Fruit fly (Drosophila melanogaster) ovary, adult (tissue): ENCODE results near the gene CG43448.

Experiments used
- CG17801 ChIP-seq: fragments of 200-800 bp; optimal IDR thresholded peaks from 2 replicates; lab custom pipeline; 2019; ENCODE audit warnings: missing biosample characterization, mild to moderate bottlenecking, missing genetic modification characterization, moderate library complexity; ENCODE audit not compliant: partially characterized antibody

The CG43448 gene

DNA sequence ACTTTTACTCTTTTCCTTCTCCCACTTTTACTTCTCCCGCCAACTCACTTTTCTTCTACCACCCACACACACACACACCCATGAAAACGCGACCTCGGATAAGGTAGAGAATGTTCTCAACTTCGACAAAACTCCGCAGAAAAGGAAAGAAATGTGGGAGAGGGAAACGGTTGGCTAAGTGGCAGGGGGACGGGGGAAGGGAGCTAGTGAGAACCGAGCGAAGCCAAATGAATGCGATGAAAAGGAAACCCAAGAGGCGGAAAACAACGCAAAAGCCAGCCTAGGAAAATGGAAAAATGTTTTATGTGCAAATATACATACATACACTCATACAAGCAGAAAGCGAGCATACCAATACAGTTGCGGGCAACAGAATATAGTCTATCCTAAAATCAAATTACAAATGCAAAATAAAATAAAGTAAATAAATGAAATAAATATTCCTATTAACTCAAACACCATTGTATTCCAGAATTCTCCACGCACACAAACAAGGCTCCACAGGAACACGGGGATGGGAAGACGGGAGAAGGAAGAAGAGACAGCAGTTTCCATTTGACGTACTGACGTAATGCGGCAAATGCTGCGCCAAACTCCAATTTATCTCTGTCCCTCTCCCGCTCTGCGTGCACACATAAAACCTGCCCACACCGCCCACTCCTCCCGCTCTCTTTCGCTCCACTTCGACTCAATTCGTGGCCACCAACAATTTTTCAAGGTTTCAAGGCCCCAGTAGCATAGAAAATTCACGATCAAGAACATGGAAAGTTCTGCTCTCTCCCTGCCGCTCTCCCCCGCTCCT, 33.0 kb upstream of the CG43448 start:
- no peak for TF ChIP-seq CG17801 (GFP tag; lab: Kevin White, UChicago)

DNA sequence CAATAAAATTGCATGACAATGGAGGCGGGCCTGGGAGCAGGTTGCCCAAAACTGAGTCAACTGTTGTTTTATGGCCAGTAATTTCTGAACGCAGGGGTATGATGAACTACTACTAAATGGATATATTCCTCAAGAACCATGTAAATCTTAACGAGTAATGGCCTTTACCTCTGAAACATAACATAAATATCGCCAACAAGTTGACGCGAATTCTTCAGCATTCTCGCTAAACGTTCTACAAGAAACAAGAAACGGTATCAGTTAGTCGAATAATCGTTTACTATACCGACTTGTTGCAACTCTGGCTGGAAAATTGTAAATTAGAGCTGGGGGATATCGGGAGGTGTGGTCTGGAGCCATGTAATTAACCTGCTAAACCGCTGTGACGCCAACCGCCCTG, 31.2 kb upstream of the CG43448 start:
- no peak for TF ChIP-seq CG17801 (GFP tag; lab: Kevin White, UChicago)

DNA sequence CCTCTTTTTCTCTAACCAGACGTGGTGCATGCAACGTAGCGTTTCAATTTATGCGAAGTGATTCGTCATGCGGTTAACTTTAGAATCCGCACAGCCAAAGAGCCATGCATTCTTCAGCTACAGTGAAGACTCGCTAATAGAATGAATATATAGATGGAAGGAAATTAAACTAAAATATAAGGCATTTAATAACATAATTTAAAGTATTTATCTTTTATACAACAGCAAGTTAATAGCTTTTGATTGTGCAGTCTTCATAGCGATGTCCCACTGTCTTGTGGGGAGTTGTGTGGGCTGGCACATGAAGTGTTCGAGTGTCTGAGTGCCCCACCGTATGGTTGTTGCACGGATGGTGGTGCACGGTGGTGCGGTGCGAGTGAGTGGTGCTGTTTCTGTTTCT, 27.9 kb upstream of the CG43448 start:
- TF ChIP-seq CG17801 (GFP tag; lab: Kevin White, UChicago) = no peak

DNA sequence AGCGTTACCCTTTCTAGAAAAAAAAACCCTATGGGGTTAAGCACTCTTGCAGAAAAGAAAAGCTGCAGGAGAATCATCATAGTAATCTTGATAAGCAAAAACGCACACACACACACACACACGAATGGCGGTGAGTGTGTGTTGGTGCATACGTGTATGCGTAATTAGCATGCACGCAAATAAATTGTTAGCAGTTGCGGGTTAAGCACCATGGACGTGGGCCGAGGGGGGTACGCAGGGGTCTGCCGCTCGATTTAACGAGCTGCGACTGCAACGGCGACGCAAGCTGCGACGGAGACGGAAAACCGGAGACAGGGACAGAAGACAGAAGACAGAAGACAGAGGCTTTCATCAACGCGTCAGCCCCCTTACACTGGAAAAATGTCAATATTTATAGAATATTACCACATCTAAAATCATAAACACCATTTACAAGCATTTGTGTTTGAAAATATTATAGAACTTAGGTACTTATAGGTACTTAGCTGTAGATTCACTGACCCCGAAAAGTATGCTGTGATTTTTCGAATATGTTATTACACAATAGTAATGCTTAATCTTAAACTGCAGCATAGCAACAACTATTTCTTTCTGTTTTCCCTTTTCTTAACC, 27.2 kb upstream of the CG43448 start:
- TF ChIP-seq CG17801 (GFP tag; lab: Kevin White, UChicago) = no peak

DNA sequence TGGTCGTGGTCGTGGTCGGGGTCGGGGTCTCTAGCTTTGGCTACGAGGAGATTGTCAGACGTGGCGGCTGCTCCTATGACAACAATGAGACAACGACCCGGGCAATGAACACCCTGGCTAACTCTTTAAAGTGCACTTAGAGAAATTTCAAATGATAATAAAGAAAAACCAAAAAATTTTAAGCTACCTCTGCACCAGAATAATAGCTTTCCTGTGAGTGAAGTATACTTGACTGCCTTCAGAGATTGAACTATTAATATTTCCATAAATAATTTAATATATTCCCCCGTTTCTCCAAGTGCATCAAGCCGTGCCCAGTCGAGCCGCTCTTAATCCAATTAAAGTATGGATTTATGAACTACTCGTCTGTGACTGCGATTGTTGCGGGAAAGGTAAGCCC, 26.2 kb upstream of the CG43448 start:
- TF ChIP-seq CG17801 (GFP tag; lab: Kevin White, UChicago) = no peak

DNA sequence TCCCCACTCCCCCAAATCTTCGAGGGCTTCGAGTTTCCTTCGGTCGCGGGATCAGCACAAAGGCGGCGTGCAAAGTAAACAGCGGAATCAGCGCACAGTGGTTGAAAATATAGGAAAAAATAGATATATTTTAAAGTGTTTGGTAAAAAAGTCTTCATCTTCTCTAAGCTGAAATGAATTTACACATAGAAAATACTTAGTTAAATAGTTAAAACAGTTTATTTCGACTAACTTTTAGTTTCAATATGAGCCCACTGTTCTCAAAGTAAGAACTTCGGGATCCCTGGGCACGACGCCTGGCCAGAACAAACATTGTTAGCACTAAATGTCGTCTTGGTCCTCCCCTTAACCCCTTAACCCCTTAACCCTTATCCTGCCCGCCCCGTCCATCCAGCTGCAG, 24.3 kb upstream of the CG43448 start:
- no peak for TF ChIP-seq CG17801 (GFP tag; lab: Kevin White, UChicago)

DNA sequence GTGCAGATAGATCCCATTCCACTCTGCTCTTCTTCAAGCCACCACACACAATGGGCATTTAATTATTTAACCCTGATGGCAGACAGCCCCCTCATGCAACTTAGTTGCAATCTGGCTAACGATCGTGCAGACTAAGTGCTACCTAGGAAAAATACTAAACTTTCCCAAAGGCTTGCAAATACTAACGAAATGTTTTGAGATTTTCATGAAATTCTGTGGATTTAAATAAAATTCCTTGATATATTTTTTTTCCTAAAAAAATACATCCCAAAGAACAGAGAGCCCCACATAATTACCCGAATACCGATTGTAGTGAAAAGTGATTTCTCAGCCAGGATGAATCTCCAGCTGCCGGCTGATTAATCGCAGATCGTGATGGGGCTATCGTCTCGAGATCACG, 22.0 kb upstream of the CG43448 start:
- TF ChIP-seq CG17801 (GFP tag; lab: Kevin White, UChicago) = no peak

DNA sequence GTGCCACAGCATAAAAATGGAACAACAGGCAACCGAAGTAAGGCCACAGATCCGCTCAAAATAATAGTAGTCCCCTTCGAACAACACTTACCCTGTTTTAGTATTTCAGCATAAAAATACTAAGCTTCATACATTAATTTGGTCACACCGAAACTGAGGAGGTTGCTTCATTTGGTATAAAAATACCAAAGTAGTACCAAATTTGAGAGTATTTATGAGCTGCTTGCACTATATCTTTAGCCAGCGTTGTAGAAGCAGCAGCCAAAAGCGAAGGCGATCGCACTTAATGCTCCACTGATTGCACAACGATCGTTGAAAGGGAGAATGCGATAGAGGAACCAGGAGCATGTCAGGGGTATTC, 21.4 kb upstream of the CG43448 start:
- no peak for TF ChIP-seq CG17801 (GFP tag; lab: Kevin White, UChicago)

DNA sequence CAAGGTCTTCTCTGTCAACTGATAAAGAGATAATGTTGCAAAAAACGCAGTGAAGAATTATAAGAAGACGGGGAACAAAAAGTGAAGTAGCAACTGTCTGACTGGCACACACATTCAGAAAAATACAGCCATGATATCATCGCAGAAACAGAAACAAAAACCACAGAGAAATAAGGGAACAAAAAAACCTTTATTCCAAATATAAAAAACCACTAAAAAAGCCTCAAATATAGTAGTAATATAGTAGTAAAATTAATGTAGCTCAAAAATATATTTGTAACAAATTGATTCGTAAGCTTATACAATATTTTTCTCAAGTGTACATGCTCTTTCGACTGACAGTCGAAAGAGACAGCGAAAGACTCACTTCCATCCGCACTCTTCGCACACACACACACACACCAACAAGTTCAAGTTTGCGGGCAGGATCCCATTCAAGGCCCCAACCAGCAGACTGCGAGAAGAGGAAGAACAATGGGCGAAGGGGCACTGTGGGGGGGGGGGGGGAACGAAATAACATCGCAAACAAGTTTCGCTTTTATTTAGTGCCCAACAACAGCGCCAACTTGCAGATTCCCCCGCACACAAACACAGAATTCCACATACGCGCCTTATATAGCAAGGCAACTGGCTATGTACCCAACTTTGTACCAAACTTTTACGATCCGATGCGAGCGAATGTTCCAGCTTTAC, 20.9 kb upstream of the CG43448 start:
- no peak for TF ChIP-seq CG17801 (GFP tag; lab: Kevin White, UChicago)

DNA sequence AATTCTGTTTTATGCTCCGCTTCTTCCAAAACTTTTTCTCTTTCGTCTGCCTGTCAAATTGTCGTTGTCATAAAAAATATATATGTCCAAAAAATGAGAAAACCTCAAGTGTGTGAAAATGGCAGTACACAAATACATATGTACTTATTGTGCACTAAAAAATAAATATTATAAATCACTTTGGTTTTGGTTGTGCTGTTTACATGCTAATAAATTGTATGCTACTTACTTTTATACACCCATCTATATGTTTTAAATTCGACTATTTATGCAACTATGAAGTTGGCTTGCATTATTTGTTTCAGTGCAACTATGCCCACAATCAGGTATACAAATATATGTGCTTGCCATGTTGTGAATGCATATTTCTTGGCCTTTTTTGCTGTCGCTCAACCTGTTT, 20.1 kb upstream of the CG43448 start:
- TF ChIP-seq CG17801 (GFP tag; lab: Kevin White, UChicago) = no peak

DNA sequence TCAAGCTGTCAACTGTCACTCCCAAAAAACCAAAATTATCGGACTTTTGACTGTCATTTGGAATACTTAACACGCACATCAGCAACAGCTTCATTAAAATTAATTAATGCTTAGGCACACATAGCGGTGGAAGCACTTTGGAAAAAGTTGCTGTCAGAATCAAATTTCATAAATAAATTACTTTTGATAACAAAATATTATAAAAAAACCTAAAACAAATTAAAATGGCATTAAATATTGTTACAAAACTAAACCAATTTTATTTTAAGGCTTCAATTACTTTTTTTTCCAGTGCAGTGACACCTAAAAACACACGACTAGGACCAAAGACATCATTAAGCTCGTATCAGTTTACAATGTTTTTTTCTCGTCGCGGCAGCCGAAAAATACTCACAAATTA, 18.7 kb upstream of the CG43448 start:
- no peak for TF ChIP-seq CG17801 (GFP tag; lab: Kevin White, UChicago)

DNA sequence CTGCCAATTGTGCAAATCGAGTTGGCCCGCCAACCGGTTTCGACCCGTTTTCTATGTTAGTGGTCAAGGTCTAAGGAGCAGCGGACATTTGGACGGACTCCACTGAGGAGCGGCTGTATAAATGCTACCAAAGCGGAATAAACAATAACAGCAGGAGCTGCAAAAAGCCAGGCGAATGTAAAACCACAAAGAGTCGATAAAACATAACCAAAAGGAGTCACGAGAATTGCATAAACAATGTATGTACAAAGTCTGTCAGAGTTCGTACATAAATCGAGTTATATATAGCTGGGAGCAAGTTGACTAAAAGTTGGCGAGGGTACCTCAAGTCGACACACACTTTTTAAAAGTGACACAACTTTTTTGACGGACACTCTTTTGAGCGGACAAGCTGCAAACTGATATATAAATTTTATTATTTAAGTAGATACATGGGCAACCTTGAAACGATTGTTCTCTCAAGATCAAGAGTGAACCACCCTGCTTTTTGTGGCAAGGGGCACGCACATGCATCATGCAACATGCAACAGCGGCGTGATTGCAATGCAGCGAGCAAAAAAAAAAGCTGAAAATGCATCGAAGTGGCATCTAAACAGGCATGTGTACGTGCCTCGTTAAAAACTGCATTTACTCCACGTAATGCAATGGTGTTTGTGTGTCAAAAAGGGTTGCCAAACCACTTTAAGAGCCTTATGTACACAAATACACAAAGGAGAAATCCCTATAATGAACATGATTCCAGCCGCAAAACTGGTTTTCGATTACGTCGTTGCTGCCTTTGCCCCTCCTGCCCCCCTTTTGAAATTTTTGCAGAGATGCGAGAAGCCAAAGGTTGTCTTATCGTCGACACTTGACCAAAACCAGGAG, 18.0 kb upstream of the CG43448 start:
- no peak for TF ChIP-seq CG17801 (GFP tag; lab: Kevin White, UChicago)

DNA sequence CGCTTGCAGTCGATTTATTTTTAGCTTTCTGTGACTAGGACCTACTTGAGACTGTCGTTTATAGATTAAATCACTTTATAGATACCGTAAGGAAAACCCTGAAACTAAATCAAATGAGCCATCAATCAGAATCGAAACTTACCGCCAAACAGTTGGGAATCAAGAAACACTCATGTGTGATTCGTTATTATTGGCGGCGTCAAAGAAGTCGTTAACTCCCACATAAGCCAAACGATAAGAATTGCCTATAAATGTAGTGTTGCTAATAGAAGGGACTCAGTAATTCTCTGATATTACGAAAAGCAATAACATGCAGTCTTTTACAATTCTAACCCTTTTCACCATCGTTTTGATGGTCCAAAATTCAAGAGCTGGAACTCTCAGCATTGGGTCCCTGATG, 15.3 kb upstream of the CG43448 start, which contains the start of gene CG18404:
TSS of gene CG18404 (plus strand) at position 301 of the 400 bp plus-strand sequence.
- no peak for TF ChIP-seq CG17801 (GFP tag; lab: Kevin White, UChicago)

DNA sequence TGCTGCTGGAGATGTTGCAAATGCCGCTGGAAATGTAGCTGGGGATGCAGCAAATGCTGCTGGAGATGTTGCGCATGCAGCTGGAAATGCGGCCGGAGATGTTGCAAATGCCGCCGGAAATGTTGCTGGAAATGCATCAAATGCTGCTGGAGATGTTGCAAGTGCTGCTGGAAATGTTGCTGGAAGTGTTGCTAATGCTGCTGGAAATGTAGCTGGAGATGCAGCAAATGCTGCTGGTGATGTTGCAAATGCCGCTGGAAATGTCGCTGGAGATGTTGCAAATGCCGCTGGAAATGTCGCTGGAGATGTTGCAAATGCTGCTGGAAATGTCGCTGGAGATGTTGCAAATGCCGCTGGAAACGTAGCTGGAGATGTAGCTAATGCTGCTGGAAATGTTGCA, 14.8 kb upstream of the CG43448 start:
- TF ChIP-seq CG17801 (GFP tag; lab: Kevin White, UChicago) = no peak

DNA sequence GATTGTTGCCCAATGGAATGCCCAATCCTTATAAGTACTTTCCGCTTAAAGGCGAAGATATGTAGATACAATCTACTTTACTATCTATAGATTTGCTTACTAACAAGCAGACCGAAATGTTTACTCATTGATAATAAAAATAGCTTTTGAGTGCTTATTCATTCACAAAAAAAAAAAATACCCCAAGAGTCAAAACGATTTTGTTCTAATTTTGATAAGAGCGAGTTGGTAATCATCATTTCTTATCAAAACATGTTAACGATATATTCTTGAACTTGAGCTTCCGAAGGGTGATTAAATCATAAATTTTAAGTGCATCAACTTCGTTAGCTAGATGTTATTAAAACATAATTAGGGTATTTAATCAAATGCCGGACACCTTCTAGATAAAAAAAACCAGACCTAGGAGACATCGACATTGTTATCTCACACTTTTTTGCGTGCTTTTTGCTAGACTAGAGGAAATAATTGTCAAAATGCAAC, 13.0 kb upstream of the CG43448 start, which contains the start of gene CG9682:
TSS of gene CG9682 (plus strand) at position 433 of the 483 bp plus-strand sequence.
- TF ChIP-seq CG17801 (GFP tag; lab: Kevin White, UChicago) = no peak
